Worm (Caenorhabditis elegans): Measurements from ENCODE around the gene R08C7.1.
A peak's percentile ranks its signal among the peaks of the same experiment; 100 is the strongest.

Gene R08C7.1

ce11 chrIV:4413114-4413513, 38.6 kb upstream of the R08C7.1 start:
- TF ChIP-seq lsy-12 (tag; optimal IDR thresholded peaks at IDR 0.05): no peak
- no peak for TF ChIP-seq egl-5 (tag; optimal IDR thresholded peaks at IDR 0.05)
- TF ChIP-seq tbx-2 (tag; optimal IDR thresholded peaks at IDR 0.05): no peak
- no peak for TF ChIP-seq unc-39 (tag; optimal IDR thresholded peaks at IDR 0.05)
- no peak for TF ChIP-seq fkh-2 (tag; optimal IDR thresholded peaks at IDR 0.05)
- TF ChIP-seq nfya-1 (tag; optimal IDR thresholded peaks at IDR 0.05; ENCODE audit: insufficient read depth): no peak

- no peak for TF ChIP-seq nhr-28 (tag; optimal IDR thresholded peaks at IDR 0.05)
- no peak for TF ChIP-seq ZK546.5 (tag; optimal IDR thresholded peaks at IDR 0.05)
- no peak for TF ChIP-seq skn-1 (tag; optimal IDR thresholded peaks at IDR 0.05)
- no peak for TF ChIP-seq zag-1 (tag; optimal IDR thresholded peaks at IDR 0.05)
- TF ChIP-seq eor-1 (tag; optimal IDR thresholded peaks at IDR 0.05): no peak
- no peak for TF ChIP-seq nhr-25 (tag; optimal IDR thresholded peaks at IDR 0.05)
- TF ChIP-seq hmg-11 (tag; optimal IDR thresholded peaks at IDR 0.05): no peak
Observed at ce11 chrIV:4422029-4422428, 29.6 kb upstream of the R08C7.1 start, which contains the start of gene clec-175. Gene clec-175 (plus strand): TSS chrIV:4422329.

- TF ChIP-seq lin-15B (tag; optimal IDR thresholded peaks at IDR 0.05): no peak
- TF ChIP-seq ztf-4 (tag; optimal IDR thresholded peaks at IDR 0.05): no peak
- TF ChIP-seq ZK546.5 (tag; optimal IDR thresholded peaks at IDR 0.05): no peak
- TF ChIP-seq sea-2 (GFP tag; optimal IDR thresholded peaks at IDR 0.05): no peak
- TF ChIP-seq aly-2 (tag; optimal IDR thresholded peaks at IDR 0.05): no peak
- TF ChIP-seq ceh-28 (tag; optimal IDR thresholded peaks at IDR 0.05): no peak
- TF ChIP-seq eor-1 (tag; optimal IDR thresholded peaks at IDR 0.05): no peak
- no peak for TF ChIP-seq ceh-82 (tag; optimal IDR thresholded peaks at IDR 0.05)
- TF ChIP-seq lsy-12 (tag; optimal IDR thresholded peaks at IDR 0.05): no peak
- no peak for TF ChIP-seq nhr-28 (tag; optimal IDR thresholded peaks at IDR 0.05)
- TF ChIP-seq R02D3.7 (tag; optimal IDR thresholded peaks at IDR 0.05): no peak
- TF ChIP-seq fos-1 (tag; optimal IDR thresholded peaks at IDR 0.05): no peak
- no peak for TF ChIP-seq pha-4 (tag; optimal IDR thresholded peaks at IDR 0.05)
- TF ChIP-seq pqm-1 (tag; optimal IDR thresholded peaks at IDR 0.05): no peak
- no peak for TF ChIP-seq daf-12 (tag; optimal IDR thresholded peaks at IDR 0.05)
Observed at ce11 chrIV:4423026-4423425, 28.6 kb upstream of the R08C7.1 start.

DNA sequence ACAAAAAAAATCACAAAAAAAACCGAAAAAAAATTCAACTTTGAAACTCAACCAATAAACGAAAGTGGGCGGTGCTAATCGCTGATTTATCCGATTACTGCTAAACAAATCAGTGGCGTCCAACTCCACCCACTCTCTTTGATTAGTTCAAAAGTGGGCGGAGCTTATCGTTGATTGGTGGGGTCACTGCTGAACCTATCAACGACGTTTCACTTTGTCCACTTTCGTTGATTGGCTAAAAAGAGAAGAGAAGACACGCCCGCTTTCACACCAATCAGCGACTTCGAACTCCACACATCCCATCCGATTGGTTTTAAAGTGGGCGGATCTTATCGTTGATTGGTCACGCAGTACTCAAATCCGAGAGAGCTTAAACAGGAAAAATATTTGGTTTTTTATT, 27.8 kb upstream of the R08C7.1 start:
- TF ChIP-seq ztf-11 (tag; optimal IDR thresholded peaks at IDR 0.05) (no peak), nhr-76 (tag; optimal IDR thresholded peaks at IDR 0.05) (no peak), fkh-2 (tag; optimal IDR thresholded peaks at IDR 0.05) (no peak), ZK546.5 (tag; optimal IDR thresholded peaks at IDR 0.05) (no peak), lin-15B (tag; optimal IDR thresholded peaks at IDR 0.05) (peak; percentile 3), R02D3.7 (tag; optimal IDR thresholded peaks at IDR 0.05) (no peak), nfya-1 (tag; optimal IDR thresholded peaks at IDR 0.05; ENCODE audit: insufficient read depth) (peak; percentile 93), nhr-77 (tag; optimal IDR thresholded peaks at IDR 0.05) (no peak), nhr-12 (tag; optimal IDR thresholded peaks at IDR 0.05) (no peak)

ce11 chrIV:4429901-4430300, 21.8 kb upstream of the R08C7.1 start, which contains the start of the genes str-185 and R08C7.5:
Gene str-185 (minus strand): TSS chrIV:4430001.
Gene R08C7.5 (plus strand): TSS chrIV:4430229.
- no peak for TF ChIP-seq nfya-1 (tag; optimal IDR thresholded peaks at IDR 0.05; ENCODE audit: insufficient read depth)
- TF ChIP-seq aly-2 (tag; optimal IDR thresholded peaks at IDR 0.05): no peak
- TF ChIP-seq unc-39 (tag; optimal IDR thresholded peaks at IDR 0.05): no peak
- no peak for TF ChIP-seq pha-4 (tag; optimal IDR thresholded peaks at IDR 0.05)
- no peak for TF ChIP-seq nhr-28 (tag; optimal IDR thresholded peaks at IDR 0.05)
- no peak for TF ChIP-seq ceh-28 (tag; optimal IDR thresholded peaks at IDR 0.05)
- no peak for TF ChIP-seq nhr-237 (tag; optimal IDR thresholded peaks at IDR 0.05)
- no peak for TF ChIP-seq nhr-12 (tag; optimal IDR thresholded peaks at IDR 0.05)
- no peak for TF ChIP-seq nhr-43 (tag; optimal IDR thresholded peaks at IDR 0.05; ENCODE audit: poor library complexity, severe bottlenecking)
- TF ChIP-seq ztf-11 (tag; optimal IDR thresholded peaks at IDR 0.05): no peak
- TF ChIP-seq lsy-12 (tag; optimal IDR thresholded peaks at IDR 0.05): no peak
- no peak for TF ChIP-seq nhr-67 (tag; optimal IDR thresholded peaks at IDR 0.05)
- no peak for TF ChIP-seq nhr-77 (tag; optimal IDR thresholded peaks at IDR 0.05)
- no peak for TF ChIP-seq nhr-23 (tag; optimal IDR thresholded peaks at IDR 0.05)
- no peak for TF ChIP-seq nhr-76 (tag; optimal IDR thresholded peaks at IDR 0.05)

All from whole organism, L3 larva.